Fruit fly (Drosophila melanogaster) whole organism, adult: ENCODE data around the gene CG4842.

Experiments
- CG12768 ChIP-seq: fragments of 200-800 bp; sonication (Bioruptor generic); optimal IDR thresholded peaks from 2 replicates; lab custom pipeline; 2017; ENCODE audit warnings: missing biosample characterization, missing genetic modification characterization, mild to moderate bottlenecking, moderate library complexity, missing genetic modification reagents
- CG33017 ChIP-seq: fragments of 200-800 bp; sonication (Bioruptor generic); optimal IDR thresholded peaks from 2 replicates; lab custom pipeline; 2018; ENCODE audit warnings: missing biosample characterization, mild to moderate bottlenecking, missing genetic modification characterization, moderate library complexity
- CG5204 ChIP-seq: fragments of 200-800 bp; sonication (Bioruptor generic); optimal IDR thresholded peaks from 2 replicates; lab custom pipeline; 2016; ENCODE audit warnings: missing biosample characterization, missing genetic modification characterization
- CG7045 ChIP-seq: fragments of 200-800 bp; sonication (Bioruptor generic); optimal IDR thresholded peaks from 2 replicates; lab custom pipeline; 2017; ENCODE audit warnings: missing biosample characterization, mild to moderate bottlenecking, missing genetic modification characterization
- Clk ChIP-seq: fragments of 200-800 bp; sonication (Bioruptor generic); optimal IDR thresholded peaks from 2 replicates; lab custom pipeline; 2017; ENCODE audit warnings: missing biosample characterization, missing genetic modification characterization
- cnc ChIP-seq, 2 experiments: fragments of >200 bp; optimal IDR thresholded peaks; 2 replicates each; lab custom pipeline; 2017
- kay ChIP-seq: fragments of 200-800 bp; sonication (Bioruptor generic); peaks from one replicate; lab custom pipeline; 2016; ENCODE audit warnings: missing biosample characterization, missing genetic modification characterization, borderline replicate concordance
- pad ChIP-seq: fragments of 200-800 bp; sonication (Bioruptor generic); optimal IDR thresholded peaks from 3 replicates; lab custom pipeline; 2017; ENCODE audit warnings: missing biosample characterization, missing genetic modification characterization, mild to moderate bottlenecking, moderate library complexity, missing genetic modification reagents
- tj ChIP-seq: fragments of 200-800 bp; sonication (Bioruptor generic); optimal IDR thresholded peaks from 3 replicates; lab custom pipeline; 2017; ENCODE audit warnings: missing biosample characterization, mild to moderate bottlenecking, missing genetic modification characterization, moderate library complexity

DNA sequence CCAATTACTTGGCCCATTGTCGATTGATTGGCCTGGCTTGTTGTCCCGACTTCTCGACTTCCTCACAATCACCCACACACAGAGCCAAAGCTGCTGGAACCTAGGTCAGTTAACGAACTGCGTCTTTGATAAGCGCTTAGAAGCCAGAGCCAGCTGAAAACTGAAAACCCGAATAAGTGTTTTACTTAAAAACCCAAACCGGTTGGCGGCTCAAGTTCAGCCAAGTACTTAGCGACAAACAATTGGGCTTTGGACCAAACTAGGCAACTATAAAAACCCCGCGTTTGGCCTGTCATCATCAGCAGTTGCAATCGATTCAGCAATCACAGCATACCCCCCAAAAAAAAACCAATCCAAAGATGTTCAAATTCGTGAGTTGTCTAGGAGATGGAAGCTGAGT is 44.8 kb upstream of the CG4842 start, which contains the start of gene CG13059:
- TF ChIP-seq CG12768 (GFP tag; lab: Kevin White, UChicago) = no peak
- no peak for TF ChIP-seq pad (GFP tag; lab: Kevin White, UChicago)
- no peak for TF ChIP-seq CG5204 (GFP tag; lab: Kevin White, UChicago)
- TF ChIP-seq kay (GFP tag; lab: Kevin White, UChicago) = no peak
- no peak for TF ChIP-seq Clk (GFP tag; lab: Kevin White, UChicago)
- TF ChIP-seq cnc (optimal IDR thresholded peaks at IDR 0.05; lab: Kevin White, UChicago) = no peak
- no peak for TF ChIP-seq CG7045 (GFP tag; lab: Kevin White, UChicago)
- no peak for TF ChIP-seq tj (GFP tag; lab: Kevin White, UChicago)
- no peak for TF ChIP-seq CG33017
